Fruit fly (Drosophila melanogaster) Kc167 (cell line): ENCODE results near the gene CG31793.

Source experiments
- Myc ChIP-seq: fragments of >200 bp; optimal IDR thresholded peaks from 2 replicates; lab custom pipeline; 2017; ENCODE audit warnings: missing external identifiers
- Sin3A ChIP-seq: fragments of >200 bp; optimal IDR thresholded peaks from 2 replicates; lab custom pipeline; 2018; ENCODE audit warnings: missing external identifiers
- h ChIP-seq: fragments of >200 bp; optimal IDR thresholded peaks from 3 replicates; lab custom pipeline; 2018; ENCODE audit warnings: missing external identifiers
- insv ChIP-seq: fragments of >200 bp; optimal IDR thresholded peaks from 3 replicates; lab custom pipeline; 2018; ENCODE audit warnings: missing external identifiers
- psq ChIP-seq: fragments of >200 bp; optimal IDR thresholded peaks from 2 replicates; lab custom pipeline; 2017; ENCODE audit warnings: missing external identifiers
- ttk ChIP-seq: sonication (Bioruptor generic); optimal IDR thresholded peaks from 2 replicates; lab custom pipeline; 2017; ENCODE audit warnings: missing external identifiers

The CG31793 gene

dm6 chr2L:18987078-18987895 is 15.9 kb upstream of the CG31793 start, which contains the start of the genes Swip-1 and EMC5:
Gene Swip-1 (minus strand): TSS chr2L:18987280.
Gene EMC5 (plus strand): TSS chr2L:18987707.
- no peak for TF ChIP-seq Sin3A
- TF ChIP-seq insv (lab: Kevin White, UChicago): no peak
- no peak for TF ChIP-seq h (lab: Kevin White, UChicago)
- no peak for TF ChIP-seq ttk (lab: Kevin White, UChicago)
- no peak for TF ChIP-seq Myc (lab: Kevin White, UChicago)
- TF ChIP-seq psq (lab: Kevin White, UChicago): no peak

DNA sequence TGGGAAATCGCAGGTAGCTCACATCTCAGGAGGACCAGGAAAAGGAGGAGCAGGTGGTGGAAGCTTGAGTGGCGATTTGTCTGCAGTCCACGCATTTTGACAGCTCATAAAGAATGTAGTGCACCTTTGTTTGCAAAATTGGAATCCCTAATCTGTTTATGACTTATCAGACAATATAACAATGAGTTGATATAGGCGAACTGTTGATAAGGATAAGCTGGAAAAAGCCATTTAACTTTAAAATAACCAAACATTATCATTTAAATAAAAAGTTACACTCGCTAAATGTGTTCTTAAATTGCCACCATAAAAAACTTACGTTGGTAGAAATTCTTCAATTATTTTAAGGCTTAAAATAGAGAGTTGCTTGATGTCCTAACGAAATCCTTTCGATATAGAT is 13.0 kb upstream of the CG31793 start, which contains the start of gene CG15170:
CG15170 (minus strand) TSS at position 101 of the 400 bp plus-strand sequence.
- TF ChIP-seq h (lab: Kevin White, UChicago): no peak
- no peak for TF ChIP-seq ttk (lab: Kevin White, UChicago)
- TF ChIP-seq insv (lab: Kevin White, UChicago): no peak
- TF ChIP-seq psq (lab: Kevin White, UChicago): no peak
- TF ChIP-seq Sin3A: no peak
- TF ChIP-seq Myc (lab: Kevin White, UChicago): no peak

DNA sequence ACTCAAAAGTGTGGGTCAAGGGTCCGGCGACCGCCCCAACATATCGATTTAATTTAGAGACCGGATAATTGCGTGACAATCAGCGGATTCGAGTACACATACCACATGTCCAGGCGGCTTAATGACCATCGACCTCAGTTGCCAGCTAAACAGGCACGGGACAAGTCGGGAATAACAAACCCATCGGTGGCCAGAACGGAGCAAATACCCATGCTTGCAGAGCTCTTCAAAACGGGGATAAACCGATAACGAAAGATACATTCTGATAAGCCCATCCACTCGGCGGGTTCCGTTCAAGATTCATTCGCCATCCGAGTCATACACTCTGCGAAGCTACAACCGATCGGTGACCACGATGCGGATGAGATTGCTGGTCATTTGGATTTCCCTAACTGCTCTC is 12.4 kb upstream of the CG31793 start, which contains the start of gene CG15169:
CG15169 (plus strand) TSS at position 301 of the 400 bp plus-strand sequence.
- no peak for TF ChIP-seq h (lab: Kevin White, UChicago)
- TF ChIP-seq psq (lab: Kevin White, UChicago): no peak
- no peak for TF ChIP-seq Myc (lab: Kevin White, UChicago)
- no peak for TF ChIP-seq Sin3A
- TF ChIP-seq ttk (lab: Kevin White, UChicago): no peak
- TF ChIP-seq insv (lab: Kevin White, UChicago): no peak

dm6 chr2L:18992196-18992595 is 11.0 kb upstream of the CG31793 start, which contains the start of gene CG46465:
Gene CG46465 (plus strand): TSS chr2L:18992496.
- TF ChIP-seq ttk (lab: Kevin White, UChicago) (no peak), insv (lab: Kevin White, UChicago) (no peak), h (lab: Kevin White, UChicago) (no peak), Myc (lab: Kevin White, UChicago) (no peak), Sin3A (no peak), psq (lab: Kevin White, UChicago) (no peak)

dm6 chr2L:18995660-18996417 is 7.3 kb upstream of the CG31793 start, which contains the start of gene CG10650:
Gene CG10650 (minus strand): TSS chr2L:18995934.
- TF ChIP-seq psq (lab: Kevin White, UChicago) (no peak), Sin3A (no peak), insv (lab: Kevin White, UChicago) (no peak), Myc (lab: Kevin White, UChicago) (no peak), ttk (lab: Kevin White, UChicago) (no peak), h (lab: Kevin White, UChicago) (no peak)

- no peak for TF ChIP-seq ttk (lab: Kevin White, UChicago)
These were observed 6.0 kb upstream of the CG31793 start, which contains the start of gene CG31792 for dm6 chr2L:18997148-18997547. Gene CG31792 (plus strand): TSS chr2L:18997448.

DNA sequence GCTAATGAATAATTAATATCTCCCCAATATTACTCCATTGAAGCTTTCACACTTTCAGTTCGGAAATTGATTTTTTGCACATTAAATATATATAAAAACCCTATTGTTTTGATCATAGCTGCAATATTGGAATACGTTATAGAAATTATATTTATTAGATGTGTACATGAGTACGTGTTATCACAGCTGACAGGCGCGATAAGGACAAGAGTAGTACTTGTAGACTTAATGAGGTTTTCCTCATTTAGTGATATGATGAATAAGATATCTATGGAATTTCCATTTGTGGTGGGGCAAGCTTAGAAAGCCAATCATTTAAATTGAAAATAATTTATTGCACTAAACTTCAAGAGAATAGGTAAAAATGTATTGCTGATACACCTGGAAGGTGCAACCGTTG is 699 bp upstream of the CG31793 start:
- TF ChIP-seq Sin3A: no peak
- no peak for TF ChIP-seq psq (lab: Kevin White, UChicago)

DNA sequence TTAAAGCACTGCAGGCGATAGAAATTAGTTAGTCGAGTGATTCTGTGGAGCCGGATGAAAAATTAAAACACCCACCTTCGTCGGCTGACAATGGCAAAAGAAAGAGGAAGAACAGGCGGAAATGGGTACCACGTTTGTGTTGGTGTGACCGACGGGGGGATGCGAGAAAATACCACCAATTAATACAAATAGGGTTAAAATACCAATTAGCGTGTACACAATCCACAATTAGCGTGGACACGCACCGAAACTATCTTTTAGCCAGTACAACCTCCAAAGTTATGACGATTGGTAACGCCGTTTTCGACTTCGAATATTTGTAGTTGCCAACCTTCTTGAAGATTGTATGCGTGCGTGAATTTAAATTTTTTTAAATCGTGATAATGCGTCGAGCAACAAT is 6.0 kb downstream of the CG31793 start, which contains the start of gene RpL30:
RpL30 (minus strand) TSS at position 177 of the 400 bp plus-strand sequence.
- TF ChIP-seq insv (lab: Kevin White, UChicago) (no peak), h (lab: Kevin White, UChicago) (no peak), ttk (lab: Kevin White, UChicago) (no peak), psq (lab: Kevin White, UChicago) (no peak), Myc (lab: Kevin White, UChicago) (no peak), Sin3A (no peak)

DNA sequence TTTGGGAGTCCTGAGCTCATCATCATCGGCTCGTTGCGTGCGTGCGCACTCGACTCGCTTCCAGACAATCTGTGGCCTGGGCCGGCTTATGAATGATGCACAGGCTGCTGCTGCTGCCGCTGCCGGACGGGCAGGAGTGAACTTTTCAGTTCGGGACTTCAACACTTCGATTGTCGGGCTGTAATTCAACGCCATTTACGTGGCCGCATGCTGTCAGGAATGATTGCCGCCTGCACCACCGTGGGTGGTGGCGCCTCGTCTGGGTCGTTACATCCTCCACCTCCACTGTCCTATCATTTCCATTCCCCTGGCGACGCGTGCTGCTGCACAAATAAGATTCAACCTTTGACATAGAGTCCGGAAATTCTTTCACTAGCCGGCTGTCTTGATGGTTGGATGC is 6.9 kb downstream of the CG31793 start:
- TF ChIP-seq psq (lab: Kevin White, UChicago) (no peak), ttk (lab: Kevin White, UChicago) (no peak), h (lab: Kevin White, UChicago) (no peak), Sin3A (no peak), insv (lab: Kevin White, UChicago) (no peak), Myc (lab: Kevin White, UChicago) (no peak)

- TF ChIP-seq Myc (lab: Kevin White, UChicago) (no peak), ttk (lab: Kevin White, UChicago) (no peak), h (lab: Kevin White, UChicago) (no peak), Sin3A (no peak), psq (lab: Kevin White, UChicago) (no peak), insv (lab: Kevin White, UChicago) (no peak)
These were observed 7.4 kb downstream of the CG31793 start, which contains the start of gene robl37BC for dm6 chr2L:19010566-19010965. Gene robl37BC (plus strand): TSS chr2L:19010866.

dm6 chr2L:19011895-19012645 is 8.9 kb downstream of the CG31793 start:
- TF ChIP-seq ttk (lab: Kevin White, UChicago) (no peak), Sin3A (no peak), psq (lab: Kevin White, UChicago) (no peak), insv (lab: Kevin White, UChicago) (no peak), h (lab: Kevin White, UChicago) (no peak), Myc (lab: Kevin White, UChicago) (no peak)
